Worm (Caenorhabditis elegans) whole organism, L4 larva: Measurements from ENCODE around the gene M03A1.3.
A peak's percentile ranks its signal among the peaks of the same experiment; 100 is the strongest.

Source experiments
- F44E2.7 ChIP-seq: fragments of 200-800 bp; sonication (Bioruptor generic); IDR thresholded peaks from 2 replicates; pipeline ENCODE4 v2.1.2; 2022; ENCODE audit warnings: missing genetic modification characterization, missing compliant biosample characterization
- F49E8.2 ChIP-seq: sonication (generic microtip); optimal IDR thresholded peaks from 2 replicates; lab custom pipeline; 2016; ENCODE audit warnings: missing compliant biosample characterization, mild to moderate bottlenecking, missing genetic modification characterization, borderline replicate concordance
- R02D3.7 ChIP-seq: fragments of 150-350 bp; sonication (generic microtip); optimal IDR thresholded peaks from 3 replicates; lab custom pipeline; 2014; ENCODE audit warnings: missing biosample characterization, missing genetic modification characterization
- T20F7.1 ChIP-seq: fragments of 200-800 bp; sonication (Bioruptor generic); optimal IDR thresholded peaks from 2 replicates; lab custom pipeline; 2018; ENCODE audit warnings: mild to moderate bottlenecking, missing genetic modification characterization, missing compliant biosample characterization
- T26A8.4 ChIP-seq: fragments of 200-800 bp; sonication (Bioruptor generic); IDR thresholded peaks from 2 replicates; pipeline ENCODE4 v1.3.6; 2022; ENCODE audit warnings: missing genetic modification characterization, missing compliant biosample characterization
- Y48G9A.11 ChIP-seq: fragments of 200-800 bp; sonication (Bioruptor generic); IDR thresholded peaks from 2 replicates; pipeline ENCODE4 v1.3.6; 2022; ENCODE audit warnings: missing genetic modification reagents, missing genetic modification characterization, missing compliant biosample characterization
- Y5F2A.4 ChIP-seq: fragments of 200-800 bp; sonication (Bioruptor generic); optimal IDR thresholded peaks from 2 replicates; lab custom pipeline; 2018; ENCODE audit warnings: mild to moderate bottlenecking, missing genetic modification characterization, missing compliant biosample characterization
- ZK546.5 ChIP-seq, 2 experiments: sonication (generic microtip); optimal IDR thresholded peaks; 2 replicates each; lab custom pipeline; 2017; ENCODE audit warnings: missing biosample characterization in 2 of 2, missing genetic modification characterization in 2 of 2
- ama-1 ChIP-seq: fragments of 150-350 bp; optimal IDR thresholded peaks from 2 replicates; lab custom pipeline; 2014; ENCODE audit warnings: inconsistent platforms, mixed read lengths
- attf-4 ChIP-seq: sonication (generic microtip); optimal IDR thresholded peaks from 3 replicates; lab custom pipeline; 2017; ENCODE audit warnings: missing biosample characterization, missing genetic modification characterization
- ceh-28 ChIP-seq: fragments of 150-350 bp; optimal IDR thresholded peaks from 2 replicates; lab custom pipeline; 2014; ENCODE audit warnings: missing biosample characterization, missing genetic modification reagents, missing genetic modification characterization
- ceh-44 ChIP-seq: fragments of 200-800 bp; sonication (Bioruptor generic); IDR thresholded peaks from 2 replicates; pipeline ENCODE4 v1.3.6; 2022; ENCODE audit warnings: missing genetic modification reagents, missing genetic modification characterization, missing compliant biosample characterization
- ceh-62 ChIP-seq: sonication (generic microtip); optimal IDR thresholded peaks from 2 replicates; lab custom pipeline; 2017; ENCODE audit warnings: missing biosample characterization, missing genetic modification characterization
- ces-1 ChIP-seq: fragments of 150-350 bp; sonication (generic microtip); optimal IDR thresholded peaks from 4 replicates; lab custom pipeline; 2014; ENCODE audit warnings: missing biosample characterization, missing genetic modification reagents, missing genetic modification characterization
- ctbp-1 ChIP-seq: fragments of 200-800 bp; sonication (Bioruptor generic); IDR thresholded peaks from 2 replicates; pipeline ENCODE4 v1.3.6; 2022; ENCODE audit warnings: missing genetic modification reagents, missing genetic modification characterization, missing compliant biosample characterization
- daf-12 ChIP-seq: fragments of 150-350 bp; optimal IDR thresholded peaks from 2 replicates; lab custom pipeline; 2014; ENCODE audit warnings: missing biosample characterization, missing genetic modification reagents, missing genetic modification characterization
- dmd-6 ChIP-seq: fragments of 200-800 bp; sonication (Bioruptor generic); IDR thresholded peaks from 2 replicates; pipeline ENCODE4 v1.3.6; 2022; ENCODE audit warnings: missing genetic modification reagents, missing genetic modification characterization, missing compliant biosample characterization
- dmd-8 ChIP-seq: fragments of 200-800 bp; sonication (Bioruptor generic); IDR thresholded peaks from 2 replicates; pipeline ENCODE4 v1.3.6; 2022; ENCODE audit warnings: missing genetic modification characterization, missing compliant biosample characterization
- dpl-1 ChIP-seq: fragments of 150-350 bp; optimal IDR thresholded peaks from 2 replicates; lab custom pipeline; 2014; ENCODE audit warnings: missing biosample characterization, missing genetic modification reagents, missing genetic modification characterization
- egl-43 ChIP-seq: fragments of 200-800 bp; sonication (Bioruptor generic); IDR thresholded peaks from 2 replicates; pipeline ENCODE4 v1.3.6; 2022; ENCODE audit warnings: missing genetic modification reagents, missing genetic modification characterization, missing compliant biosample characterization
- fos-1 ChIP-seq: fragments of 150-350 bp; optimal IDR thresholded peaks from 2 replicates; lab custom pipeline; 2014; ENCODE audit warnings: missing biosample characterization, missing genetic modification characterization
- hlh-30 ChIP-seq: sonication (generic microtip); optimal IDR thresholded peaks from 2 replicates; lab custom pipeline; 2017; ENCODE audit warnings: antibody characterized with exemption, mild to moderate bottlenecking, missing genetic modification characterization, missing compliant biosample characterization; ENCODE audit not compliant: insufficient read depth
- hmg-1.1 ChIP-seq: fragments of 200-800 bp; sonication (Bioruptor generic); IDR thresholded peaks from 2 replicates; pipeline ENCODE4 v1.3.6; 2022; ENCODE audit warnings: missing genetic modification reagents, missing genetic modification characterization, missing compliant biosample characterization
- lim-7 ChIP-seq: fragments of 200-800 bp; sonication (Bioruptor generic); IDR thresholded peaks from 2 replicates; pipeline ENCODE4 v1.3.6; 2022; ENCODE audit warnings: missing genetic modification characterization, missing compliant biosample characterization
- lin-1 ChIP-seq: fragments of 200-800 bp; sonication (Bioruptor generic); IDR thresholded peaks from 2 replicates; pipeline ENCODE4 v1.3.6; 2022; ENCODE audit warnings: missing genetic modification reagents, missing genetic modification characterization, missing compliant biosample characterization
- lin-15B ChIP-seq: fragments of 150-350 bp; sonication (generic microtip); optimal IDR thresholded peaks from 3 replicates; lab custom pipeline; 2014; ENCODE audit warnings: missing biosample characterization, missing genetic modification characterization
- lin-39 ChIP-seq: fragments of 150-350 bp; optimal IDR thresholded peaks from 2 replicates; lab custom pipeline; 2014; ENCODE audit warnings: missing biosample characterization, missing genetic modification reagents, missing genetic modification characterization
- lir-3 ChIP-seq: sonication (generic microtip); optimal IDR thresholded peaks from 2 replicates; lab custom pipeline; 2016; ENCODE audit warnings: mild to moderate bottlenecking, missing genetic modification characterization, missing compliant biosample characterization
- madf-9 ChIP-seq: fragments of 200-800 bp; sonication (Bioruptor generic); conservative IDR thresholded peaks from 2 replicates; pipeline ENCODE4 v1.3.6; 2022; ENCODE audit warnings: missing genetic modification reagents, missing genetic modification characterization, missing compliant biosample characterization
- mdt-29 ChIP-seq: fragments of 200-800 bp; sonication (Bioruptor generic); IDR thresholded peaks from 2 replicates; pipeline ENCODE4 v1.3.6; 2022; ENCODE audit warnings: missing genetic modification reagents, missing genetic modification characterization, missing compliant biosample characterization
- mes-2 ChIP-seq: sonication (generic microtip); optimal IDR thresholded peaks from 2 replicates; lab custom pipeline; 2016; ENCODE audit warnings: missing genotype, mild to moderate bottlenecking, missing genetic modification characterization, missing compliant biosample characterization; ENCODE audit not compliant: poor library complexity, severe bottlenecking
- mxl-3 ChIP-seq: fragments of 200-800 bp; sonication (Bioruptor generic); optimal IDR thresholded peaks from 2 replicates; lab custom pipeline; 2018; ENCODE audit warnings: mild to moderate bottlenecking, missing genetic modification characterization, missing compliant biosample characterization
- nhr-102 ChIP-seq: sonication (generic microtip); optimal IDR thresholded peaks from 2 replicates; lab custom pipeline; 2016; ENCODE audit warnings: mild to moderate bottlenecking, missing genetic modification characterization, moderate library complexity, missing compliant biosample characterization
- nhr-237 ChIP-seq: sonication (generic microtip); optimal IDR thresholded peaks from 2 replicates; lab custom pipeline; 2017; ENCODE audit warnings: missing biosample characterization, missing genetic modification characterization
- nhr-25 ChIP-seq: sonication (generic microtip); optimal IDR thresholded peaks from 2 replicates; lab custom pipeline; 2017; ENCODE audit warnings: missing genetic modification characterization, mild to moderate bottlenecking, missing compliant biosample characterization, antibody characterized with exemption, moderate library complexity, borderline replicate concordance; ENCODE audit not compliant: insufficient read depth
- nhr-28 ChIP-seq: fragments of 150-350 bp; optimal IDR thresholded peaks from 2 replicates; lab custom pipeline; 2014; ENCODE audit warnings: missing biosample characterization, missing genetic modification characterization
- nhr-48 ChIP-seq: sonication (generic microtip); optimal IDR thresholded peaks from 2 replicates; lab custom pipeline; 2016; ENCODE audit warnings: mild to moderate bottlenecking, missing genetic modification characterization, missing compliant biosample characterization
- nhr-76 ChIP-seq: fragments of 150-350 bp; optimal IDR thresholded peaks from 2 replicates; lab custom pipeline; 2014; ENCODE audit warnings: missing biosample characterization, missing genetic modification characterization
- pha-4 ChIP-seq, 2 experiments: fragments of 150-350 bp in 1 of 2; fragments of 200-800 bp in 1 of 2; sonication (Bioruptor generic) in 1 of 2; IDR thresholded peaks in 1 of 2; optimal IDR thresholded peaks in 1 of 2; 2 replicates each; pipeline versions ENCODE4 v1.3.6 to Lab custom; 2014 to 2022; ENCODE audit warnings: missing genetic modification characterization in 2 of 2, missing genetic modification reagents in 2 of 2, missing biosample characterization in 1 of 2, missing compliant biosample characterization in 1 of 2
- pqm-1 ChIP-seq: sonication (generic microtip); optimal IDR thresholded peaks from 2 replicates; lab custom pipeline; 2017; ENCODE audit warnings: missing biosample characterization, missing genetic modification characterization
- saeg-2 ChIP-seq: fragments of 200-800 bp; sonication (Bioruptor generic); IDR thresholded peaks from 2 replicates; pipeline ENCODE4 v1.3.6; 2022; ENCODE audit warnings: missing genetic modification reagents, missing genetic modification characterization, missing compliant biosample characterization
- skn-1 ChIP-seq: fragments of 150-350 bp; optimal IDR thresholded peaks from 2 replicates; lab custom pipeline; 2014; ENCODE audit warnings: missing biosample characterization, missing genetic modification characterization
- spr-3 ChIP-seq: fragments of 200-800 bp; sonication (Bioruptor generic); optimal IDR thresholded peaks from 2 replicates; lab custom pipeline; 2018; ENCODE audit warnings: mild to moderate bottlenecking, missing genetic modification characterization, missing compliant biosample characterization
- tag-97 ChIP-seq: fragments of 200-800 bp; sonication (Bioruptor generic); IDR thresholded peaks from 2 replicates; pipeline ENCODE4 v1.3.6; 2022; ENCODE audit warnings: missing genetic modification characterization, missing compliant biosample characterization
- unc-39 ChIP-seq: sonication (generic microtip); optimal IDR thresholded peaks from 2 replicates; lab custom pipeline; 2017; ENCODE audit warnings: missing biosample characterization, missing genetic modification characterization
- unc-62 ChIP-seq, 3 experiments: fragments of 150-350 bp in 1 of 3; sonication (generic microtip); optimal IDR thresholded peaks in 2 of 3; peaks in 1 of 3; 1 replicate in 1 of 3; 2 replicates in 2 of 3; lab custom pipeline; 2014 to 2017; ENCODE audit warnings: missing biosample characterization in 3 of 3, missing genetic modification characterization in 3 of 3, missing genetic modification reagents in 3 of 3, missing genotype in 1 of 3
- zfp-3 ChIP-seq: fragments of 200-800 bp; sonication (Bioruptor generic); conservative IDR thresholded peaks from 2 replicates; pipeline ENCODE4 v1.3.6; 2022; ENCODE audit warnings: missing genetic modification reagents, missing genetic modification characterization, missing compliant biosample characterization
- zip-11 ChIP-seq: fragments of 200-800 bp; sonication (Bioruptor generic); IDR thresholded peaks from 2 replicates; pipeline ENCODE4 v1.3.6; 2022; ENCODE audit warnings: missing genetic modification characterization, missing compliant biosample characterization
- zip-2 ChIP-seq: fragments of 150-350 bp; optimal IDR thresholded peaks from 2 replicates; lab custom pipeline; 2014; ENCODE audit warnings: missing biosample characterization, missing genetic modification characterization
- ztf-7 ChIP-seq: fragments of 150-350 bp; optimal IDR thresholded peaks from 2 replicates; lab custom pipeline; 2014; ENCODE audit warnings: missing biosample characterization, missing genetic modification characterization

Gene M03A1.3

ce11 chrII:4565205-4565604 lies 7.6 kb downstream of the M03A1.3 start (continued):
- TF ChIP-seq lin-15B (tag; lab: Kevin White, UChicago) (no peak), daf-12 (tag; lab: Kevin White, UChicago) (no peak), zfp-3 (GFP tag; lab: Robert Waterston, UW) (no peak), tag-97 (GFP tag; lab: Robert Waterston, UW) (no peak), madf-9 (GFP tag; lab: Robert Waterston, UW) (no peak), lin-1 (no peak), ceh-28 (no peak), nhr-237 (tag; lab: Kevin White, UChicago) (no peak), F49E8.2 (tag; lab: Kevin White, UChicago) (no peak), mes-2 (tag; lab: Kevin White, UChicago) (peak; percentile 6), mxl-3 (GFP tag; lab: Kevin White, UChicago) (no peak), unc-62 (GFP tag; optimal IDR thresholded peaks at IDR 0.05 in 1 of 2; lab: Kevin White, UChicago) (no peak), unc-62 (tag; optimal IDR thresholded peaks at IDR 0.05; lab: Kevin White, UChicago) (no peak), ama-1 (lab: Kevin White, UChicago) (no peak), R02D3.7 (tag; lab: Kevin White, UChicago) (no peak), mdt-29 (no peak), unc-39 (no peak), lin-39 (no peak), fos-1 (tag; lab: Kevin White, UChicago) (no peak), skn-1 (no peak), nhr-102 (tag; lab: Kevin White, UChicago) (no peak), lir-3 (tag; lab: Kevin White, UChicago) (no peak), ceh-44 (GFP tag; lab: Robert Waterston, UW) (peak; percentile 38; the same call in 1 of the 2 replicates), hlh-30 (no peak), Y48G9A.11 (no peak), spr-3 (no peak), pqm-1 (no peak), pha-4 (GFP tag; IDR thresholded peaks at IDR 0.05; lab: Robert Waterston, UW) (peak; percentile 57; the same call in 1 of the 2 replicates), pha-4 (tag; optimal IDR thresholded peaks at IDR 0.05; lab: Kevin White, UChicago) (no peak), dmd-6 (GFP tag; lab: Robert Waterston, UW) (no peak), ces-1 (GFP tag; lab: Kevin White, UChicago) (no peak), ZK546.5 (tag; optimal IDR thresholded peaks at IDR 0.05; lab: Kevin White, UChicago) (no peak), F44E2.7 (no peak), Y5F2A.4 (GFP tag; lab: Kevin White, UChicago) (no peak), dmd-8 (GFP tag; lab: Robert Waterston, UW) (peak; percentile 80), nhr-28 (tag; lab: Kevin White, UChicago) (no peak), zip-11 (GFP tag; lab: Robert Waterston, UW) (no peak), T20F7.1 (no peak), T26A8.4 (GFP tag; lab: Robert Waterston, UW) (no peak), ceh-62 (no peak), ctbp-1 (GFP tag; lab: Robert Waterston, UW) (no peak), nhr-48 (tag; lab: Kevin White, UChicago) (no peak), attf-4 (tag; lab: Kevin White, UChicago) (no peak), hmg-1.1 (GFP tag; lab: Robert Waterston, UW) (0 out of 2 replicates have a peak, but pooled peaks have one; percentile 12), nhr-25 (no peak), egl-43 (GFP tag; lab: Robert Waterston, UW) (peak; percentile 58; the same call in 1 of the 2 replicates), dpl-1 (GFP tag; lab: Kevin White, UChicago) (no peak), zip-2 (no peak), nhr-76 (tag; lab: Kevin White, UChicago) (no peak), ztf-7 (tag; lab: Kevin White, UChicago) (no peak), lim-7 (GFP tag; lab: Robert Waterston, UW) (peak; percentile 75), saeg-2 (no peak)
